Worm (Caenorhabditis elegans): ENCODE results near the gene K11G9.5.

Gene K11G9.5

ce11 chrV:6669520-6669919, 18.8 kb downstream of the K11G9.5 start, which contains the start of gene cest-28:
Gene cest-28, plus strand, starts transcription at chrV:6669820.
- TF ChIP-seq F55B11.4 (tag; optimal IDR thresholded peaks at IDR 0.05; ENCODE audit: borderline replicate concordance, insufficient read depth) (no peak), nhr-80 (tag; optimal IDR thresholded peaks at IDR 0.05) (peak; percentile 32)

DNA sequence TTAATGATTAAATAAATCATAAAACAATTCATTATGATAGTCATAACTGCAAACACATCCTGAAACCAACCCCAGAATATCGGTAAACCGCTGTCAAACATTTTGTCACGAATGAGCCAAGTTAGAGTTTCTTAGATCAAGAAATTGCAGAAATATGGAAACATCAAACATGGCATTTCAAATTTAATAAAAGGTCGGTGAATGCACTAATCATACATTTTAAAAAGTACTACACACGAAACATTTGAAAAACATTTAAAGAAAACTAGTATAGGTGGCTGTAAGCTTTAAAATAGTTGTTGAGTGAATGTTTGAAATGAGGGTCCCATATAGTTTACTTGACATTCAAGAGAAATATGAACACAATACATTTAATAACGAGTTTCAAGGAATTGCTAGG, 19.6 kb downstream of the K11G9.5 start, which contains the start of gene str-180:
Gene str-180, minus strand, starts transcription at position 101 of the 400 bp plus-strand sequence.
- TF ChIP-seq mel-28 (tag; optimal IDR thresholded peaks at IDR 0.05; ENCODE audit: borderline replicate concordance) (no peak), C06A6.2 (GFP tag; conservative IDR thresholded peaks at IDR 0.05) (no peak), let-526 (GFP tag; IDR thresholded peaks at IDR 0.05) (no peak)

ce11 chrV:6666557-6666956, 21.7 kb downstream of the K11G9.5 start:
- TF ChIP-seq D2030.7 (GFP tag; IDR thresholded peaks at IDR 0.05) (no peak), nhr-80 (tag; optimal IDR thresholded peaks at IDR 0.05) (peak; percentile 33), tbp1 (GFP tag; optimal IDR thresholded peaks at IDR 0.05) (no peak)

ce11 chrV:6665751-6666150, 22.5 kb downstream of the K11G9.5 start, which contains the start of gene pmp-5:
Gene pmp-5, minus strand, starts transcription at chrV:6665813.
- TF ChIP-seq ztf-22 (GFP tag; optimal IDR thresholded peaks at IDR 0.05) (peak; percentile 38), F10E7.11 (tag; optimal IDR thresholded peaks at IDR 0.05) (no peak), dox-1 (GFP tag; IDR thresholded peaks at IDR 0.05) (peak; percentile 19; the same call in 1 of the 2 replicates), nhr-80 (tag; optimal IDR thresholded peaks at IDR 0.05) (peak; percentile 82), bed-2 (GFP tag; IDR thresholded peaks at IDR 0.05) (no peak)

DNA sequence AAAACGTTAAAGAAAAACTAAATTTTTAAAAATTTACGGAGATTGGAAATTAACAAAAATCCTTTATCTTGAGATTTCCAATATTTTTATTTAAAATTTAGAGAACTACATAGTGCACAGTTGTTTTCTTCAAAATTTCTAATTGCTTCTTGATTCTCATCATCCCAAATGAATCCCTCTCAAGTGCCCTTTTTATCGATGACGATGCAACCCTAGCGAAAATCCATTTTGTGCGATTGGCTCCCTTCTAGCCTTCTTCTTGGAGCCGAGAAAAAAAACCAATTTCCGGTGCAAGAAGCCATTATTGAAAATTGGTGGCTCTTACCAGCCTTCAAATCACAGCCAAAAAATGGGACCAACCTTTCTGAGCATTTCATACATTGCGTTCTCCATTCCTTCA, 25.8 kb downstream of the K11G9.5 start:
- 0 out of 2 replicates have a peak, but pooled peaks have one; percentile 16 for TF ChIP-seq hmg-1.2 (GFP tag; IDR thresholded peaks at IDR 0.05)
- TF ChIP-seq snpc-4 (GFP tag; optimal IDR thresholded peaks at IDR 0.05): no peak
- no peak for TF ChIP-seq snpc-4 (tag; optimal IDR thresholded peaks at IDR 0.05)

DNA sequence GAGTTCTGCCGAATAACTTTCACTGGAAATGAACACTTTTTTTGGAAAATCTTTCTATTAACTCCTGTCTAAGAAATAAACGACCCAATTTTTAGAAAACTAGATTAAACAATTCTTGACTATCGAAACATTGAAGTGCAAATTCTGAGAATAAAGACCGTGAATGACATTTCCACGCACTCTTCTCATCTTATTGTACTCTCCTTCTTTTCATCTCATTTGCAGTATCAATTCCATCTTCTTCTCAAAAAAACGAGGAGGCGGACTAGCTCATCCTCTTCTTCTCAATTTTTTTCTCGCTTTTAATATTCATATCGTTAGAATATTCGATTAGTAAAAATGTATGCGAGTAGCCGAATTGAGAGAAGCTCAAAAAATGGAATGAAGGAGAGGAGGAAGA, 26.6 kb downstream of the K11G9.5 start:
- TF ChIP-seq rcor-1 (GFP tag; IDR thresholded peaks at IDR 0.05): no peak
- TF ChIP-seq repo-1 (tag; optimal IDR thresholded peaks at IDR 0.05): peak; percentile 23
- 0 out of 2 replicates have a peak, but pooled peaks have one; percentile 25 for TF ChIP-seq hsf-1 (GFP tag; IDR thresholded peaks at IDR 0.05)

- TF ChIP-seq lin-54 (GFP tag; optimal IDR thresholded peaks at IDR 0.05) (no peak), ama-1 (optimal IDR thresholded peaks at IDR 0.05) (no peak), ama-1 (GFP tag; optimal IDR thresholded peaks at IDR 0.05) (no peak), C06A6.2 (GFP tag; conservative IDR thresholded peaks at IDR 0.05) (no peak), F23B12.7 (tag; optimal IDR thresholded peaks at IDR 0.05; ENCODE audit: insufficient read depth) (no peak), snpc-3.4 (tag; optimal IDR thresholded peaks at IDR 0.05) (no peak), ZK185.1 (tag; optimal IDR thresholded peaks at IDR 0.05; ENCODE audit: poor library complexity, severe bottlenecking) (no peak), tbx-9 (tag; optimal IDR thresholded peaks at IDR 0.05; ENCODE audit: borderline replicate concordance) (no peak), nfyb-1 (GFP tag; IDR thresholded peaks at IDR 0.05) (no peak), K11D2.4 (GFP tag; IDR thresholded peaks at IDR 0.05) (no peak), tlf-1 (GFP tag; optimal IDR thresholded peaks at IDR 0.05) (no peak), efl-1 (GFP tag; optimal IDR thresholded peaks at IDR 0.05) (no peak), nfya-2 (GFP tag; IDR thresholded peaks at IDR 0.05) (no peak), F22D6.2 (tag; optimal IDR thresholded peaks at IDR 0.05) (no peak), mcd-1 (GFP tag; IDR thresholded peaks at IDR 0.05) (no peak), zim-3 (tag; optimal IDR thresholded peaks at IDR 0.05) (no peak)
Measured at ce11 chrV:6659533-6659932, 28.8 kb downstream of the K11G9.5 start.
